Worm (Caenorhabditis elegans) whole organism, L1 larva: ENCODE measurements around the gene nhr-125.

Source experiments
- C04F5.9 ChIP-seq: sonication (generic microtip); optimal IDR thresholded peaks from 2 replicates; lab custom pipeline; 2016; ENCODE audit warnings: missing genetic modification characterization, missing compliant biosample characterization
- F16B12.6 ChIP-seq: fragments of 150-350 bp; optimal IDR thresholded peaks from 2 replicates; lab custom pipeline; 2014; ENCODE audit warnings: missing biosample characterization, missing genetic modification characterization
- aly-2 ChIP-seq: fragments of 150-350 bp; optimal IDR thresholded peaks from 2 replicates; lab custom pipeline; 2014; ENCODE audit warnings: missing biosample characterization, missing genetic modification characterization
- dsc-1 ChIP-seq: sonication (generic microtip); optimal IDR thresholded peaks from 2 replicates; lab custom pipeline; 2016; ENCODE audit warnings: mild to moderate bottlenecking, missing genetic modification characterization, missing compliant biosample characterization
- egl-27 ChIP-seq, 2 experiments: fragments of 150-350 bp in 1 of 2; sonication (generic microtip); optimal IDR thresholded peaks; 3 replicates each; lab custom pipeline; 2017 to 2018; ENCODE audit warnings: missing biosample characterization in 2 of 2, missing genetic modification characterization in 2 of 2, missing genetic modification reagents in 2 of 2
- elt-3 ChIP-seq, 6 experiments: fragments of 150-350 bp in 1 of 6; sonication (generic microtip); optimal IDR thresholded peaks; 2 replicates each; lab custom pipeline; 2017 to 2018; ENCODE audit warnings: missing biosample characterization in 6 of 6, missing genetic modification characterization in 6 of 6, inconsistent platforms in 1 of 6
- hlh-17 ChIP-seq: fragments of 200-800 bp; sonication (Bioruptor generic); optimal IDR thresholded peaks from 2 replicates; lab custom pipeline; 2018; ENCODE audit warnings: missing genetic modification characterization, mild to moderate bottlenecking, missing compliant biosample characterization, moderate library complexity, borderline replicate concordance
- lin-15B ChIP-seq: fragments of 150-350 bp; sonication (generic microtip); optimal IDR thresholded peaks from 3 replicates; lab custom pipeline; 2014; ENCODE audit warnings: missing biosample characterization, missing genetic modification characterization
- lin-39 ChIP-seq: fragments of 150-350 bp; optimal IDR thresholded peaks from 2 replicates; lab custom pipeline; 2014; ENCODE audit warnings: missing biosample characterization, missing genetic modification reagents, missing genetic modification characterization
- nhr-237 ChIP-seq: fragments of 150-350 bp; optimal IDR thresholded peaks from 2 replicates; lab custom pipeline; 2014; ENCODE audit warnings: missing biosample characterization, missing genetic modification characterization

- TF ChIP-seq F16B12.6 (tag; lab: Kevin White, UChicago): no peak
- TF ChIP-seq aly-2 (tag; lab: Kevin White, UChicago): no peak
- no peak for TF ChIP-seq elt-3 (tag; optimal IDR thresholded peaks at IDR 0.05; lab: Kevin White, UChicago)
- TF ChIP-seq dsc-1: no peak
- no peak for TF ChIP-seq nhr-237 (tag; lab: Kevin White, UChicago)
- no peak for TF ChIP-seq lin-15B (tag; lab: Kevin White, UChicago)
- TF ChIP-seq egl-27 (tag; optimal IDR thresholded peaks at IDR 0.05; lab: Kevin White, UChicago): no peak
- no peak for TF ChIP-seq lin-39 (tag; lab: Kevin White, UChicago)
- no peak for TF ChIP-seq hlh-17
- no peak for TF ChIP-seq C04F5.9
Measured at ce11 chrV:4341736-4342135, 16.4 kb upstream of the nhr-125 start.
